Fruit fly (Drosophila melanogaster) S2 (cell line): Measurements from ENCODE around the gene CG14810.

Experiments used
- CG8478 ChIP-seq: fragments of >200 bp; optimal IDR thresholded peaks from 2 replicates; lab custom pipeline; 2018
- CTCF ChIP-seq, 2 experiments: fragments of >200 bp; optimal IDR thresholded peaks; 2 replicates each; lab custom pipeline; 2018

dm6 chrX:1861620-1862184, 41.6 kb upstream of the CG14810 start, which contains the start of gene deltaCOP:
- TF ChIP-seq CG8478 = no peak
- TF ChIP-seq CTCF (optimal IDR thresholded peaks at IDR 0.05; lab: Kevin White, UChicago) = no peak
